Worm (Caenorhabditis elegans) whole organism, midembryonic: ENCODE data around the gene Y17G7B.23.

ENCODE experiments used
- T22C8.4 ChIP-seq: fragments of 200-800 bp; sonication (Bioruptor generic); IDR thresholded peaks from 2 replicates; pipeline ENCODE4 v1.3.6; 2022; ENCODE audit warnings: missing genetic modification characterization, missing compliant biosample characterization
- cog-1 ChIP-seq: sonication (generic microtip); optimal IDR thresholded peaks from 2 replicates; lab custom pipeline; 2016; ENCODE audit warnings: missing genetic modification characterization, missing compliant biosample characterization
- flt-1 ChIP-seq: fragments of 200-800 bp; sonication (Bioruptor generic); IDR thresholded peaks from 2 replicates; pipeline ENCODE4 v1.3.6; 2022; ENCODE audit warnings: missing genetic modification characterization, missing compliant biosample characterization
- klf-2 ChIP-seq: fragments of 200-800 bp; sonication (Bioruptor generic); conservative IDR thresholded peaks from 2 replicates; pipeline ENCODE4 v1.3.6; 2022; ENCODE audit warnings: missing genetic modification reagents, missing genetic modification characterization, missing compliant biosample characterization
- med-1 ChIP-seq: sonication (generic microtip); optimal IDR thresholded peaks from 2 replicates; lab custom pipeline; 2017; ENCODE audit warnings: missing genetic modification characterization, mild to moderate bottlenecking, missing compliant biosample characterization, antibody characterized with exemption, missing genetic modification reagents; ENCODE audit not compliant: insufficient read depth
- ref-1 ChIP-seq: fragments of 200-800 bp; sonication (Bioruptor generic); conservative IDR thresholded peaks from 2 replicates; pipeline ENCODE4 v1.3.6; 2022; ENCODE audit warnings: missing genetic modification reagents, missing genetic modification characterization, missing compliant biosample characterization
- tab-1 ChIP-seq: fragments of 200-800 bp; sonication (Bioruptor generic); IDR thresholded peaks from 2 replicates; pipeline ENCODE4 v1.3.6; 2022; ENCODE audit warnings: missing genetic modification characterization, missing compliant biosample characterization
- ztf-23 ChIP-seq: fragments of 200-800 bp; sonication (Bioruptor generic); IDR thresholded peaks from 2 replicates; pipeline ENCODE4 v1.3.6; 2022; ENCODE audit warnings: missing genetic modification reagents, missing genetic modification characterization, missing compliant biosample characterization
- ztf-29 ChIP-seq: fragments of 200-800 bp; sonication (Bioruptor generic); IDR thresholded peaks from 2 replicates; pipeline ENCODE4 v1.3.6; 2022; ENCODE audit warnings: missing genetic modification reagents, missing genetic modification characterization, missing compliant biosample characterization

Gene Y17G7B.23

DNA sequence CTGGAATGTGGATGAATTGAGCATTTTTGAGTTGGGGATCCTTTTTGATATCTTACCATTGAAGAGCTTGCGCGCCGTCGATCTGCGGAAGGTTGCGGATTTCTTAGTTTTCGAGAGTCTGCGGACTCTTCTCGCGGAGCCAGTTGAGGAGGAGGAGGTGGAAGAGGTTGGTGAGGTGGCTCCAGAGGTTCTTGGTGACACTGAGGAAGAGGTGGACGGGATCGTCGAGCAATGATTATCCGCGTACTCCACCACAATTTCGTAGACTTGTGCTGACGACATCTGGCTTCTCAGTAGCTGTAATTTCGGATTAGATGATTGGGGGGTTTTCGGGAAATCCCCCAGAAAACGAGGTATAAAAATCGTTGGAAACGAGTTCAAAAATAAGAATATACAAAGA is 21.6 kb upstream of the Y17G7B.23 start, which contains the start of gene Y17G7B.21:
Gene Y17G7B.21 (minus strand): TSS at position 299 of the 400 bp plus-strand sequence.
- TF ChIP-seq ztf-23 (GFP tag; lab: Robert Waterston, UW) (no peak), flt-1 (GFP tag; lab: Robert Waterston, UW) (0 out of 2 replicates have a peak, but pooled peaks have one; percentile 50)

DNA sequence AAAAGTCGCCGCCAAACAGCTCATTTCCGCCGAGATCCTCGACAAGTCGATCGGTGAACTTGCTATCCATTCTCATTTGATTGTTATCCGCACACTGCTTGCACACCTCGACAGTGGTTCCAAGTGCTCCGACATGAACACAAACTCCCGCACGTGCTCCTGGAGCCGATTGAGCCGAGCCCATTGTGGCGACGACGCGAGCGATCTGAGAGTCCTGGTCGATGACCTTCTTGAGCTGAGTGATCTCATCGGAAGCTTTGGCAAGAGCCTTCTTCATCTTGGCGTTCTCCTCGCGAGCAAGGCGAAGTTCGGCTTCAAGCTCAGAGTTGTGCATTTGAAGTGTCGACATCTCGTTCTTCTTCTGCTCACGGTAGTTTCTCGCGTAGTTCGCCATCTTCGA is 20.5 kb upstream of the Y17G7B.23 start:
- no peak for TF ChIP-seq ztf-23 (GFP tag; lab: Robert Waterston, UW)
- TF ChIP-seq ref-1 (GFP tag; lab: Robert Waterston, UW) = no peak
- no peak for TF ChIP-seq tab-1 (GFP tag; lab: Robert Waterston, UW)
- no peak for TF ChIP-seq flt-1 (GFP tag; lab: Robert Waterston, UW)
- TF ChIP-seq med-1 = no peak
- TF ChIP-seq T22C8.4 (GFP tag; lab: Robert Waterston, UW) = no peak
- TF ChIP-seq klf-2 (GFP tag; lab: Robert Waterston, UW) = no peak
- TF ChIP-seq cog-1 (tag; lab: Kevin White, UChicago) = no peak
- no peak for TF ChIP-seq ztf-29 (GFP tag; lab: Robert Waterston, UW)

DNA sequence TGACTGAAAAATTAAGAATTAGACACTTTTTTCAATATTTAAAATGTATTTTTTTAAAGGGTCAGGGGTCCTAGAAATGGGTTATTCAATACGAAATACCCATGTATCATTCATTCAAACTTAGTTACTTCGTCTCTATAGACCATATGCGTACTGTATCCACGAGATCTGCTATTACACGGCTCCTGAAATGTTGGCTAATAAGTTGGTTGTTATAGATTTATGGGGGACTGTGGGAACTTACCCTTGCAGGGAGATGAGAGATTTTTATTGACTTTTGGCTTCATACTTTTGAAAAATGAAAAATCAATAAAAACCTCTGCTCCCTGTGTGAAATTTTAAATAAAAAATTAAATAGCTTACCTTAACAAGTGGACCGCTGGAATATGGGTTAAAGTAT is 20.1 kb upstream of the Y17G7B.23 start:
- TF ChIP-seq med-1 (no peak), ref-1 (GFP tag; lab: Robert Waterston, UW) (no peak), cog-1 (tag; lab: Kevin White, UChicago) (no peak), flt-1 (GFP tag; lab: Robert Waterston, UW) (no peak), ztf-23 (GFP tag; lab: Robert Waterston, UW) (no peak), ztf-29 (GFP tag; lab: Robert Waterston, UW) (no peak), klf-2 (GFP tag; lab: Robert Waterston, UW) (no peak), tab-1 (GFP tag; lab: Robert Waterston, UW) (no peak), T22C8.4 (GFP tag; lab: Robert Waterston, UW) (no peak)

DNA sequence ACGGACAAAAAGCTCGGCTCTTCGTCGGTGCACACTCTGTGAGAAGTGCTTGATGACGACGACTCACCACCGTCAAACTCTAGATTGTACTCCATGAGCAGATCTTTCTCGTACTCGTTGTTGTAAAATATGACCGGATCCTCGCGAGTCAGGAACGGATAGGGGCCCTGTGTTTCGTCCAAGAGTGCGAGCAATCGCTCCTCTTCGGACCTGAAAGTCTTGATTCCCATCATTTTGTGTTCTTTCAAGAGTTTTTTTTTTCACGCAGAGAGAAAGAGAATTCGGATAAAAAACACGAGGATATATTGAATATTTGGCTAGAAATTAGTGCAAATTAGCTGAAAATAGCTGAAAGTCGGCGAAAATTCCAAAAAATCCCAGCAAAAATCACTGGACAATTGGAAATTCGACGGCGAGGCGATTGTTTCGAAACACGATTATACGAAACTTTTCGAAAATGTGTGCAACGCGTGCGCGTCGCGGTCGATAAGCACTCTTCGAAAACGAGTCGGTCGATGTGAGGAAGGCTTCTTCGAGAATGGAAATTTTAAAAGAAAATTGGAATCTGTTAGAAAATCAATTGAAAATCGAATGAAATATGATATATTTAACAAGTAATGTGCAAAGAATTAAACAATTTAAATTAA is 19.4 kb upstream of the Y17G7B.23 start, which contains the start of the genes ash-2 and Y17G7B.20:
Gene ash-2 (plus strand): TSS at position 390 of the 647 bp plus-strand sequence.
Gene Y17G7B.20 (minus strand): TSS at position 396 of the 647 bp plus-strand sequence.
- TF ChIP-seq med-1 (no peak), tab-1 (GFP tag; lab: Robert Waterston, UW) (0 out of 2 replicates have a peak, but pooled peaks have one; percentile 4), T22C8.4 (GFP tag; lab: Robert Waterston, UW) (no peak), ref-1 (GFP tag; lab: Robert Waterston, UW) (no peak), ztf-23 (GFP tag; lab: Robert Waterston, UW) (no peak), cog-1 (tag; lab: Kevin White, UChicago) (no peak), ztf-29 (GFP tag; lab: Robert Waterston, UW) (no peak), flt-1 (GFP tag; lab: Robert Waterston, UW) (no peak)

DNA sequence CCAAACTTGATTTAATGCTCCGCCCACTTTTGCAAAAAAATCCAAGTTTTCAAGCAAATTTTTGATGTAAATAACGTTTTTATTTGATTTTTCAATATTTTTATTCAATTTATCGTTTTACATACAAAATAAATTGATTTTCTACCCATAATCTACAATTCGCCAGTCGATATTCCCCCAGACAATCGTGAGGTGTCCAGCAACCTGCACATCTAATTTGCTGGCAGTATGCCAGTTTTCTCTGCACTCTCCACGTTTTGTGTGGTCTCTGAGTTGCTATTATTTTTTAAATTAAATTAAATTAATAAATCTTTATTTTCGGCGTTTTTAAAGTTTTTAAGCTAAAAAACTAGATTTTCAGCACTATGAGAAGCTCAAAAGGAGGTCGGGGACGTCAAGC is 18.9 kb upstream of the Y17G7B.23 start:
- TF ChIP-seq tab-1 (GFP tag; lab: Robert Waterston, UW) (0 out of 2 replicates have a peak, but pooled peaks have one; percentile 8), ztf-23 (GFP tag; lab: Robert Waterston, UW) (peak; percentile 76), cog-1 (tag; lab: Kevin White, UChicago) (peak; percentile 62), flt-1 (GFP tag; lab: Robert Waterston, UW) (peak; percentile 63), med-1 (no peak), ztf-29 (GFP tag; lab: Robert Waterston, UW) (no peak)

DNA sequence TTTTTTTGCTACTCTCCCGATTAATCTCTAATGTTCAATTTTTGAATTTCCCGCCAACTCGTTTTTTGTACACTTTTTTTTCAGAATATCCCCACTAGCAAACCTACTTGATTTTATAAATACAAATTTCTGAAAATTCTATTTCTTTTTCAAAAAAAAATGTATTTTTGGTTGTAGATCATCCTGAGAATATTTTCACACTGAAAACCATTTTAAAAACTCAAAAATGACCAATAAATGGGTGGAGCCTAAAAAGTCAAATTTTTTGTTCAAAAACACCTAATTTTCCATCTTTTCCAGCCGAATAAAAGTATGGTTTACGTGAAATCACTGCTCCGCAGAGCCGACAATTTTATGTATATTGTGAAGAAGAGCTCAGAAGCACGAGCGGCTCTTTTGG is 10.3 kb upstream of the Y17G7B.23 start, which contains the start of gene Y17G7B.3:
Gene Y17G7B.3 (plus strand): TSS at position 301 of the 400 bp plus-strand sequence.
- no peak for TF ChIP-seq klf-2 (GFP tag; lab: Robert Waterston, UW)
- no peak for TF ChIP-seq tab-1 (GFP tag; lab: Robert Waterston, UW)
- TF ChIP-seq ref-1 (GFP tag; lab: Robert Waterston, UW) = no peak
- TF ChIP-seq ztf-29 (GFP tag; lab: Robert Waterston, UW) = no peak
- no peak for TF ChIP-seq med-1
- TF ChIP-seq T22C8.4 (GFP tag; lab: Robert Waterston, UW) = no peak
- TF ChIP-seq ztf-23 (GFP tag; lab: Robert Waterston, UW) = no peak
- no peak for TF ChIP-seq cog-1 (tag; lab: Kevin White, UChicago)
- no peak for TF ChIP-seq flt-1 (GFP tag; lab: Robert Waterston, UW)

DNA sequence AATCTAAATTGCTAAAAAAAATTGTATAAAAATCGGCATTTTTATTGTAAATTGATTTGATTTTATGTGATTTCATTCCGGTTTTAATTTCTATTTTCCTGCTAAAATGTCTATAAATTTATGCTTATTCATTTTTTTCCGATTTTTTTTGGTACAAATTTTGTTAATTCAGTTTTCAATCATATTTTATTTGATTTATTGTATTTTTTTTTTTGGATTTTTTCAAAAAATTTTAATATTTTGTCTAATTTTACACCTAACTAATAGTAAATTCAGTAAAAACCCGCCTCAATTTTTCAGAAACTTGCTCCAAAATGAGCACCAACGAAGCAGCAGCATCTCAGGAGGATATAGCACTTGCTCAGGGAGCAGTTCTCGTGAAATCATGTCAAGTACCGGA is 6.3 kb upstream of the Y17G7B.23 start, which contains the start of gene dhps-1:
Gene dhps-1 (plus strand): TSS at position 301 of the 400 bp plus-strand sequence.
- TF ChIP-seq T22C8.4 (GFP tag; lab: Robert Waterston, UW) = no peak
- no peak for TF ChIP-seq tab-1 (GFP tag; lab: Robert Waterston, UW)
- no peak for TF ChIP-seq ztf-29 (GFP tag; lab: Robert Waterston, UW)
- no peak for TF ChIP-seq ref-1 (GFP tag; lab: Robert Waterston, UW)
- TF ChIP-seq flt-1 (GFP tag; lab: Robert Waterston, UW) = no peak
- TF ChIP-seq ztf-23 (GFP tag; lab: Robert Waterston, UW) = no peak
- TF ChIP-seq klf-2 (GFP tag; lab: Robert Waterston, UW) = no peak
- no peak for TF ChIP-seq med-1
- TF ChIP-seq cog-1 (tag; lab: Kevin White, UChicago) = no peak

DNA sequence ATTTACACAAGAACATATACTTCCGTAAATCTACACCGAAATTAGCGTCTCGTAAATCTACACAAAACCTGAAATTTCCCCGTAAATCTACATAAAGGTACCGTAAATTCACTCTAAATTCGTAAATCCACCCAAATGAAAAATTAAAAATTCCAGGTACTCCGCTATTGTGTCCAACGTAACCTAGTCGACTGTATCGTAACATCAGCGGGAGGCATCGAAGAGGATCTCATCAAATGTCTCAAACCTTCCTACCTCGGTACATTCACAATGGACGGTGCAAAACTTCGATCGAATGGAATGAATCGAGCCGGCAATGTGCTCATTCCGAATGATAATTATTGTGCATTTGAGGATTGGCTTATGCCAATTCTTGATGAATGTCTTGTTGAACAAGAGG is 4.1 kb upstream of the Y17G7B.23 start:
- TF ChIP-seq ztf-23 (GFP tag; lab: Robert Waterston, UW) (no peak), flt-1 (GFP tag; lab: Robert Waterston, UW) (no peak), ztf-29 (GFP tag; lab: Robert Waterston, UW) (no peak)

DNA sequence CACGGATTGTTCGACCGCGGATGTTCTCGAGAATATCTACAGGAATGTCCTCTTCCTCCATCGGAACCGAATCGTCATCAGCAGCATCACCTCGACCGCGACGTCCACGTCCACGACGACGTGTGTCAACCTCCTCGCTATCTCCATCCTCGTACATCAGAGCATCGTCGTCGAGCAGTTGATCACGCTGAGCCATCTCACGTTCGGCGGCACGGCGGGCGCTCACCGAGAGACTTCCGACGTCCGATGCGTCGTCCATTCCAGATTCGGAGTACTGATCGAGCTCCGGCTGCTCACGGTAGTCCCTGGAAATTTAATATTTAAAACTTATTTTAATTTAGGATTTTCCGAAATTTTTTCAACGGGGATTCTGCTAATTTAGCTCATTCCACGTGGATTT is 7.0 kb downstream of the Y17G7B.23 start:
- TF ChIP-seq T22C8.4 (GFP tag; lab: Robert Waterston, UW) = no peak
- no peak for TF ChIP-seq tab-1 (GFP tag; lab: Robert Waterston, UW)
- no peak for TF ChIP-seq flt-1 (GFP tag; lab: Robert Waterston, UW)
- TF ChIP-seq ref-1 (GFP tag; lab: Robert Waterston, UW) = no peak
- TF ChIP-seq med-1 = no peak
- TF ChIP-seq ztf-29 (GFP tag; lab: Robert Waterston, UW) = no peak
- no peak for TF ChIP-seq ztf-23 (GFP tag; lab: Robert Waterston, UW)
- no peak for TF ChIP-seq klf-2 (GFP tag; lab: Robert Waterston, UW)
- TF ChIP-seq cog-1 (tag; lab: Kevin White, UChicago) = no peak
